Worm (Caenorhabditis elegans): ENCODE results near the gene arx-4.

Gene arx-4

ce11 chrIII:872373-872772, 10.3 kb downstream of the arx-4 start, which contains the start of the genes T24C4.3 and clc-20:
Gene T24C4.3 (minus strand): TSS chrIII:872473.
Gene clc-20 (plus strand): TSS chrIII:872583.
- TF ChIP-seq R02D3.7 (tag; optimal IDR thresholded peaks at IDR 0.05) (no peak), sem-4 (tag; optimal IDR thresholded peaks at IDR 0.05) (no peak), aly-2 (tag; optimal IDR thresholded peaks at IDR 0.05) (no peak), nhr-6 (tag; optimal IDR thresholded peaks at IDR 0.05) (no peak), lin-11 (tag; optimal IDR thresholded peaks at IDR 0.05) (no peak), nhr-77 (tag; optimal IDR thresholded peaks at IDR 0.05) (no peak), nhr-23 (tag; optimal IDR thresholded peaks at IDR 0.05) (no peak), F13H6.1 (tag; optimal IDR thresholded peaks at IDR 0.05) (no peak), sma-3 (GFP tag; optimal IDR thresholded peaks at IDR 0.05) (no peak), nhr-10 (tag; optimal IDR thresholded peaks at IDR 0.05) (no peak), nhr-129 (tag; optimal IDR thresholded peaks at IDR 0.05) (no peak), ZK546.5 (tag; optimal IDR thresholded peaks at IDR 0.05) (no peak), blmp-1 (tag; optimal IDR thresholded peaks at IDR 0.05; ENCODE audit: insufficient read depth) (no peak), alr-1 (tag; optimal IDR thresholded peaks at IDR 0.05) (no peak), skn-1 (tag; optimal IDR thresholded peaks at IDR 0.05) (no peak), ceh-82 (tag; optimal IDR thresholded peaks at IDR 0.05) (no peak), elt-3 (tag; optimal IDR thresholded peaks at IDR 0.05) (no peak), elt-1 (tag; optimal IDR thresholded peaks at IDR 0.05) (no peak), zag-1 (tag; optimal IDR thresholded peaks at IDR 0.05) (no peak), nhr-21 (tag; optimal IDR thresholded peaks at IDR 0.05) (no peak)

DNA sequence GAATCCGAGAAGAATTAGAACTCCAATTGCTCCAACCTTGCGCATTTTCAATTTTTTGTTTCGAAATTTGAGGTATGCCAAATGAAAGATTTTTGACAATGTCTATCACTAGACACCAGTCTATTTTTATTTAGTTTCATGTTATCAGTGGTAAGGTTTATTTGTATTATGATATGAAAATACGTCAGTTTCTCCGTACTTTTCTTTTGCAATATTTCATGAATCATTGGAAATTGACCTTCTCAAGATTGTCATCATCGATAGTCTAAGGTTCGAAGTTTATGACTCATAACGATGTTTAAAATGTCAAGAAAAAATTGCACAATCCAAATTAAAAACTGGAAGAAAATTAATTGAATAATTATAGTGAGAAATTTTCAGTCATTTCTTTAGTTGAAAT, 11.3 kb downstream of the arx-4 start, which contains the start of gene clc-19:
Gene clc-19, minus strand, starts transcription at position 135 of the 400 bp plus-strand sequence.
- TF ChIP-seq ama-1 (optimal IDR thresholded peaks at IDR 0.05) (no peak), crh-2 (tag; optimal IDR thresholded peaks at IDR 0.05) (no peak), snpc-4 (tag; optimal IDR thresholded peaks at IDR 0.05) (no peak), fos-1 (tag; optimal IDR thresholded peaks at IDR 0.05) (peak; percentile 88), ztf-11 (tag; optimal IDR thresholded peaks at IDR 0.05) (no peak)

ce11 chrIII:879634-880033, 17.5 kb downstream of the arx-4 start, which contains the start of the genes T24C4.5 and ucr-2.3:
Gene T24C4.5 (minus strand): TSS chrIII:879734.
Gene ucr-2.3 (plus strand): TSS chrIII:879860.
- no peak for TF ChIP-seq sma-3 (GFP tag; optimal IDR thresholded peaks at IDR 0.05)
- no peak for TF ChIP-seq ceh-16 (tag; optimal IDR thresholded peaks at IDR 0.05)
- TF ChIP-seq alr-1 (tag; optimal IDR thresholded peaks at IDR 0.05), result no peak
- TF ChIP-seq nhr-10 (tag; optimal IDR thresholded peaks at IDR 0.05), result no peak
- TF ChIP-seq ztf-1 (GFP tag; conservative IDR thresholded peaks at IDR 0.05), result no peak
- no peak for TF ChIP-seq lin-13 (GFP tag; optimal IDR thresholded peaks at IDR 0.05)
- no peak for TF ChIP-seq unc-39 (tag; optimal IDR thresholded peaks at IDR 0.05)
- TF ChIP-seq gmeb-1 (tag; optimal IDR thresholded peaks at IDR 0.05), result no peak
- no peak for TF ChIP-seq nhr-23 (tag; optimal IDR thresholded peaks at IDR 0.05)
- TF ChIP-seq lin-39 (tag; optimal IDR thresholded peaks at IDR 0.05), result no peak

ce11 chrIII:880840-881239, 18.7 kb downstream of the arx-4 start:
- TF ChIP-seq mbf-1 (tag; optimal IDR thresholded peaks at IDR 0.05) (no peak), nhr-23 (tag; optimal IDR thresholded peaks at IDR 0.05) (no peak), aly-2 (tag; optimal IDR thresholded peaks at IDR 0.05) (no peak)

- TF ChIP-seq aly-2 (tag; optimal IDR thresholded peaks at IDR 0.05) (no peak), lin-39 (tag; optimal IDR thresholded peaks at IDR 0.05) (no peak), nhr-237 (tag; optimal IDR thresholded peaks at IDR 0.05) (no peak), nhr-21 (tag; optimal IDR thresholded peaks at IDR 0.05) (no peak), ztf-4 (tag; optimal IDR thresholded peaks at IDR 0.05) (no peak), sma-3 (GFP tag; optimal IDR thresholded peaks at IDR 0.05) (no peak), unc-62 (GFP tag; optimal IDR thresholded peaks at IDR 0.05) (no peak), F13H6.1 (tag; optimal IDR thresholded peaks at IDR 0.05) (no peak), elt-3 (tag; optimal IDR thresholded peaks at IDR 0.05) (no peak), R02D3.7 (tag; optimal IDR thresholded peaks at IDR 0.05) (no peak), unc-55 (GFP tag; optimal IDR thresholded peaks at IDR 0.05) (no peak), peb-1 (tag; optimal IDR thresholded peaks at IDR 0.05) (no peak), skn-1 (tag; optimal IDR thresholded peaks at IDR 0.05) (no peak), lin-11 (tag; optimal IDR thresholded peaks at IDR 0.05) (no peak), ZK546.5 (tag; optimal IDR thresholded peaks at IDR 0.05) (no peak), C34F6.9 (tag; optimal IDR thresholded peaks at IDR 0.05) (no peak), lin-13 (GFP tag; optimal IDR thresholded peaks at IDR 0.05) (no peak), egl-27 (tag; optimal IDR thresholded peaks at IDR 0.05) (no peak), nhr-77 (tag; optimal IDR thresholded peaks at IDR 0.05) (no peak)
These were observed 19.4 kb downstream of the arx-4 start for ce11 chrIII:881460-881859.
